Worm (Caenorhabditis elegans): ENCODE results near the gene str-217.

DNA sequence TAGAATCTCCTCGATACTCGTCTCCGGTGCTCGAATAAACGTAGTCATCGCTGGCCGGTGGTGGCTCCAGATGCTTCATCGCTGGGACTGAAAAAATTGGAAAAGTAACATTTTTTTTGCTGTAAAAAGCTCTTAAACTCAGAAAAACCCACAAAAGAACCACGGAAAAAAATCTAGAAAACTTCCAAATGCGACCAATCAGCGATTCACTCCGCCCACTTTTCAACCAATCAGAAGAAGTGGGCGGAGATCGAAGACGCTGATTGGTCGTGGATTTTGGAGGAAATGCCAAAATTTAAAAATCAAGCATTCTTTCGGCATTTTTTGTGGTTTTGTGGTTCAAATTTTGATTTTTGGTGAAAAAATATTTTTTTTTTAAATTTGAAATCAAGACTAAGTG lies 41.1 kb downstream of the str-217 start:
- TF ChIP-seq elt-1 (tag; optimal IDR thresholded peaks at IDR 0.05) (no peak), unc-39 (tag; optimal IDR thresholded peaks at IDR 0.05) (no peak), elt-3 (tag; optimal IDR thresholded peaks at IDR 0.05) (no peak), unc-62 (GFP tag; optimal IDR thresholded peaks at IDR 0.05) (no peak), ceh-82 (tag; optimal IDR thresholded peaks at IDR 0.05) (no peak), lsy-2 (tag; optimal IDR thresholded peaks at IDR 0.05) (no peak), peb-1 (tag; optimal IDR thresholded peaks at IDR 0.05) (no peak), aly-2 (tag; optimal IDR thresholded peaks at IDR 0.05) (no peak), R02D3.7 (tag; optimal IDR thresholded peaks at IDR 0.05) (no peak), ztf-11 (tag; optimal IDR thresholded peaks at IDR 0.05) (no peak)

Measured in whole organism, L2 larva.